Fruit fly (Drosophila melanogaster) S2 (cell line): ENCODE measurements around the gene Prx4.

Experiments
- CG8478 ChIP-seq: fragments of >200 bp; optimal IDR thresholded peaks from 2 replicates; lab custom pipeline; 2018
- CTCF ChIP-seq, 2 experiments: fragments of >200 bp; optimal IDR thresholded peaks; 2 replicates each; lab custom pipeline; 2018

DNA sequence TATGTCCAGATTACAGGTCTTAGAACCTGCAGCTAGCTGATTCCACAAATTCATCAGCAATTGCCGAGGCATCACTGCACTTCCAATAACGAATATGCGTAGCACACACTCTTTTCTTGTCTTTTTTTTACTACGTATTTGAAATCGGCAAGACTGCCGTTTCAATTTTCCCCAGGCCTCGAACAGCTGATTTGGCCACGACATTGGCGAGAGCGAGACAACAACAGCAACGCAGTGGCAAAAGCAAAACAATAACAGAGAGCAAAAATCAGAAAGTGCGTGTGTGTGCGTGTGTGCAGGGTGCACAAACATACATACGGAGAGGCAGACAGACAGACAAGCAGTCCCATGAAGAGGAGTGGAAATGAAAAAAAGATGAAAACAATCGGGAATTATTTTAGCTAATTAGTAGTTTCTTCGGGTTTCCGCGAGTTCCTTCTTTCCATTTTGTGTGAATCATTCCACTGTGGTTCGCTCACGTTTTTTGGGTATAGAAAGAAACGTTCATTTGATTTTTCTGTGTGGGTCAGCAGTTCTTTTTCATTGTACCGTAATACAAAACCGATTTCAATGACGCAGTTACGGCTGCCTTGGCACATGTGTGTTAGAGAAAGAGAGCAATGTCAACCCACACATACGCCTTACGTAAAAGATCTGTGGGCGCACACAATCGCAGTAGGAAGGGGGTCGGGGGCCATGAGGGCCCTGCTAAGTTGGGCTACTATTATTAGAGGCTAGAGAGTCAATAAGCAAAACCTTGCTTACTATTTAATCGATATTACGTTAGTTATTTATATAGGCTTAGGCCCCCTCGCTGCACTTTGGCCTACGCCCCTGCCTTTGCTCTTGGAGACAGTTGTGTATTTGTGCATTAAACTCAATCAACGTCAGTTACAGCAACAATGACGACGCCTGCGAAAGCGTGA, 18.2 kb downstream of the Prx4 start:
- TF ChIP-seq CG8478 (no peak), CTCF (optimal IDR thresholded peaks at IDR 0.05; lab: Kevin White, UChicago) (no peak)
